Fruit fly (Drosophila melanogaster) whole organism, embryonic: ENCODE measurements around the gene Lim1.

Experiments used
- Atf6 ChIP-seq: fragments of 200-800 bp; sonication (Bioruptor generic); IDR thresholded peaks from 2 replicates; pipeline ENCODE4 v1.3.6; 2022; ENCODE audit warnings: missing biosample characterization, missing genetic modification characterization
- Awh ChIP-seq: fragments of 200-800 bp; sonication (Bioruptor generic); IDR thresholded peaks from 2 replicates; pipeline ENCODE4, ENCODE4 v1.3.6; 2022; ENCODE audit warnings: missing biosample characterization, missing genetic modification characterization
- CG10209 ChIP-seq: fragments of 200-800 bp; sonication (Bioruptor generic); optimal IDR thresholded peaks from 3 replicates; lab custom pipeline; 2017; ENCODE audit warnings: missing biosample characterization, mild to moderate bottlenecking, missing genetic modification characterization, missing genetic modification reagents
- CG11247 ChIP-seq: fragments of 200-800 bp; sonication (Bioruptor generic); IDR thresholded peaks from 2 replicates; pipeline ENCODE4 v1.3.6; 2022; ENCODE audit warnings: missing biosample characterization, missing genetic modification characterization
- CG13775 ChIP-seq: fragments of 200-800 bp; sonication (Bioruptor generic); optimal IDR thresholded peaks from 3 replicates; lab custom pipeline; 2017; ENCODE audit warnings: missing biosample characterization, mild to moderate bottlenecking, missing genetic modification characterization
- CG14710 ChIP-seq: fragments of 200-800 bp; sonication (Bioruptor generic); optimal IDR thresholded peaks from 3 replicates; lab custom pipeline; 2019; ENCODE audit warnings: missing biosample characterization, mild to moderate bottlenecking, missing genetic modification characterization, moderate library complexity
- CG1603 ChIP-seq: fragments of 200-800 bp; sonication (Bioruptor generic); optimal IDR thresholded peaks from 2 replicates; lab custom pipeline; 2019; ENCODE audit warnings: missing biosample characterization, mild to moderate bottlenecking, missing genetic modification characterization, moderate library complexity
- CG2712 ChIP-seq: fragments of 200-800 bp; optimal IDR thresholded peaks from 3 replicates; lab custom pipeline; 2019; ENCODE audit warnings: missing biosample characterization, mild to moderate bottlenecking, missing genetic modification characterization, moderate library complexity
- CG30403 ChIP-seq: fragments of 200-800 bp; sonication (Bioruptor generic); optimal IDR thresholded peaks from 3 replicates; lab custom pipeline; 2016; ENCODE audit warnings: missing biosample characterization, missing genetic modification characterization
- CG31388 ChIP-seq: fragments of 200-800 bp; sonication (Bioruptor generic); optimal IDR thresholded peaks from 2 replicates; lab custom pipeline; 2016; ENCODE audit warnings: missing biosample characterization, missing genetic modification characterization
- CG4707 ChIP-seq: fragments of 200-800 bp; sonication (Bioruptor generic); optimal IDR thresholded peaks from 2 replicates; lab custom pipeline; 2018; ENCODE audit warnings: missing biosample characterization, mild to moderate bottlenecking, missing genetic modification characterization, moderate library complexity
- CG4820 ChIP-seq: fragments of 200-800 bp; sonication (Bioruptor generic); optimal IDR thresholded peaks from 3 replicates; lab custom pipeline; 2016; ENCODE audit warnings: missing biosample characterization, missing genetic modification characterization
- CG6791 ChIP-seq: fragments of 200-800 bp; sonication (Bioruptor generic); IDR thresholded peaks from 3 replicates; pipeline ENCODE4 v1.3.6; 2022; ENCODE audit warnings: missing biosample characterization, missing genetic modification characterization; ENCODE audit not compliant: partially characterized antibody
- CG7987 ChIP-seq: fragments of 200-800 bp; sonication (Bioruptor generic); optimal IDR thresholded peaks from 2 replicates; lab custom pipeline; 2018; ENCODE audit warnings: missing biosample characterization, mild to moderate bottlenecking, missing genetic modification characterization, moderate library complexity
- CG8281 ChIP-seq: fragments of 200-800 bp; sonication (Bioruptor generic); optimal IDR thresholded peaks from 2 replicates; lab custom pipeline; 2018; ENCODE audit warnings: missing biosample characterization, mild to moderate bottlenecking, missing genetic modification characterization, moderate library complexity
- CkIIα-i1 ChIP-seq: fragments of 200-800 bp; sonication (Bioruptor generic); IDR thresholded peaks from 2 replicates; pipeline ENCODE4 v1.3.6; 2022; ENCODE audit warnings: missing biosample characterization, missing genetic modification characterization
- D19B ChIP-seq: fragments of 200-800 bp; sonication (Bioruptor generic); optimal IDR thresholded peaks from 2 replicates; lab custom pipeline; 2017; ENCODE audit warnings: missing biosample characterization, mild to moderate bottlenecking, missing genetic modification characterization
- Dad ChIP-seq: fragments of 200-800 bp; sonication (Bioruptor generic); optimal IDR thresholded peaks from 3 replicates; lab custom pipeline; 2016; ENCODE audit warnings: missing biosample characterization, missing genetic modification characterization
- Deaf1 ChIP-seq: fragments of 200-800 bp; optimal IDR thresholded peaks from 3 replicates; lab custom pipeline; 2019; ENCODE audit warnings: missing biosample characterization, mild to moderate bottlenecking, missing genetic modification characterization, moderate library complexity
- E2f2 ChIP-seq: fragments of 200-800 bp; sonication (Bioruptor generic); IDR thresholded peaks from 2 replicates; pipeline ENCODE4 v1.3.6; 2022; ENCODE audit warnings: missing biosample characterization, missing genetic modification characterization
- Elba2 ChIP-seq: fragments of 200-800 bp; sonication (Bioruptor generic); optimal IDR thresholded peaks from 3 replicates; lab custom pipeline; 2016; ENCODE audit warnings: missing biosample characterization, missing genetic modification characterization
- Fer1 ChIP-seq: fragments of 200-800 bp; sonication (Bioruptor generic); optimal IDR thresholded peaks from 2 replicates; lab custom pipeline; 2017; ENCODE audit warnings: missing biosample characterization, mild to moderate bottlenecking, missing genetic modification characterization
- Fer2 ChIP-seq: fragments of 200-800 bp; sonication (Bioruptor generic); optimal IDR thresholded peaks from 2 replicates; lab custom pipeline; 2018; ENCODE audit warnings: missing biosample characterization, mild to moderate bottlenecking, missing genetic modification characterization, moderate library complexity
- Fer3 ChIP-seq: fragments of 200-800 bp; sonication (Bioruptor generic); optimal IDR thresholded peaks from 2 replicates; lab custom pipeline; 2018; ENCODE audit warnings: missing biosample characterization, mild to moderate bottlenecking, missing genetic modification characterization, moderate library complexity
- HLH4C ChIP-seq: fragments of 200-800 bp; sonication (Bioruptor generic); IDR thresholded peaks from 3 replicates; pipeline ENCODE4 v1.3.6; 2022; ENCODE audit warnings: missing biosample characterization, missing genetic modification characterization; ENCODE audit not compliant: partially characterized antibody
- MTF-1 ChIP-seq: fragments of 200-800 bp; sonication (Bioruptor generic); optimal IDR thresholded peaks from 2 replicates; lab custom pipeline; 2018; ENCODE audit warnings: missing biosample characterization, mild to moderate bottlenecking, missing genetic modification characterization, borderline replicate concordance
- NC2β ChIP-seq: fragments of 200-800 bp; sonication (Bioruptor generic); optimal IDR thresholded peaks from 2 replicates; lab custom pipeline; 2016; ENCODE audit warnings: missing biosample characterization, missing genetic modification characterization
- Oaz ChIP-seq: fragments of 200-800 bp; sonication (Bioruptor generic); IDR thresholded peaks from 2 replicates; pipeline ENCODE4 v1.3.6; 2022; ENCODE audit warnings: missing biosample characterization, missing genetic modification characterization
- Optix ChIP-seq: fragments of 200-800 bp; sonication (Bioruptor generic); IDR thresholded peaks from 3 replicates; pipeline ENCODE4 v1.3.6; 2022; ENCODE audit warnings: missing biosample characterization, missing genetic modification characterization
- Poxn ChIP-seq: fragments of 200-800 bp; sonication (Bioruptor generic); IDR thresholded peaks from 2 replicates; pipeline ENCODE4 v1.3.6; 2022; ENCODE audit warnings: missing biosample characterization, missing genetic modification characterization
- Sry-β ChIP-seq: fragments of 200-800 bp; sonication (Bioruptor generic); optimal IDR thresholded peaks from 2 replicates; lab custom pipeline; 2018; ENCODE audit warnings: missing biosample characterization, mild to moderate bottlenecking, missing genetic modification characterization, moderate library complexity
- Trl ChIP-seq, 3 experiments: fragments of >200 bp in 2 of 3; fragments of 200-800 bp in 1 of 3; sonication (Bioruptor generic) in 1 of 3; optimal IDR thresholded peaks; 2 replicates in 1 of 3; 3 replicates in 2 of 3; lab custom pipeline; 2016 to 2017; ENCODE audit warnings: missing biosample characterization in 1 of 3, missing genetic modification characterization in 1 of 3
- br ChIP-seq: fragments of >200 bp; optimal IDR thresholded peaks from 2 replicates; lab custom pipeline; 2017
- chm ChIP-seq: fragments of 200-800 bp; sonication (Bioruptor generic); IDR thresholded peaks from 2 replicates; pipeline ENCODE4 v1.3.6; 2022; ENCODE audit warnings: missing biosample characterization, missing genetic modification characterization
- dati ChIP-seq: fragments of 200-800 bp; sonication (Bioruptor generic); IDR thresholded peaks from 2 replicates; pipeline ENCODE4 v1.3.6; 2022; ENCODE audit warnings: missing biosample characterization, missing genetic modification characterization
- fd3F ChIP-seq: fragments of 200-800 bp; sonication (Bioruptor generic); optimal IDR thresholded peaks from 2 replicates; lab custom pipeline; 2018; ENCODE audit warnings: missing biosample characterization, mild to moderate bottlenecking, missing genetic modification characterization, moderate library complexity
- fru ChIP-seq: fragments of >200 bp; optimal IDR thresholded peaks from 2 replicates; lab custom pipeline; 2017
- gcm ChIP-seq: fragments of 200-800 bp; sonication (Bioruptor generic); optimal IDR thresholded peaks from 2 replicates; lab custom pipeline; 2019; ENCODE audit warnings: missing biosample characterization, mild to moderate bottlenecking, missing genetic modification characterization, moderate library complexity
- hth ChIP-seq: fragments of >200 bp; optimal IDR thresholded peaks from 2 replicates; lab custom pipeline; 2017; ENCODE audit warnings: inconsistent platforms
- jigr1 ChIP-seq: fragments of 200-800 bp; sonication (Bioruptor generic); IDR thresholded peaks from 3 replicates; pipeline ENCODE4 v1.3.6; 2022; ENCODE audit warnings: missing biosample characterization, missing genetic modification characterization
- kni ChIP-seq: fragments of 200-800 bp; sonication (Bioruptor generic); optimal IDR thresholded peaks from 3 replicates; lab custom pipeline; 2017; ENCODE audit warnings: mild to moderate bottlenecking, missing biosample characterization, missing genetic modification reagents, missing genetic modification characterization
- luna ChIP-seq: fragments of 200-800 bp; sonication (Bioruptor generic); optimal IDR thresholded peaks from 2 replicates; lab custom pipeline; 2016; ENCODE audit warnings: missing biosample characterization, missing genetic modification characterization
- odd ChIP-seq: fragments of 200-800 bp; sonication (Bioruptor generic); optimal IDR thresholded peaks from 2 replicates; lab custom pipeline; 2017; ENCODE audit warnings: missing biosample characterization, mild to moderate bottlenecking, missing genetic modification characterization
- otp ChIP-seq: fragments of 200-800 bp; sonication (Bioruptor generic); IDR thresholded peaks from 3 replicates; pipeline ENCODE4, ENCODE4 v1.3.6; 2022; ENCODE audit warnings: missing biosample characterization, missing genetic modification characterization
- pb ChIP-seq: fragments of 200-800 bp; sonication (Bioruptor generic); optimal IDR thresholded peaks from 3 replicates; lab custom pipeline; 2016; ENCODE audit warnings: missing biosample characterization, missing genetic modification characterization
- pnt ChIP-seq: fragments of 200-800 bp; sonication (Bioruptor generic); optimal IDR thresholded peaks from 3 replicates; lab custom pipeline; 2016; ENCODE audit warnings: missing biosample characterization, missing genetic modification characterization
- prd ChIP-seq, 3 experiments: fragments of >200 bp in 2 of 3; fragments of 200-800 bp in 1 of 3; sonication (Bioruptor generic) in 1 of 3; optimal IDR thresholded peaks in 2 of 3; IDR thresholded peaks in 1 of 3; 2 replicates in 2 of 3; 3 replicates in 1 of 3; pipeline versions ENCODE4 v1.3.6 to Lab custom; 2017 to 2022; ENCODE audit warnings: missing biosample characterization in 1 of 3, missing genetic modification characterization in 1 of 3
- repo ChIP-seq: fragments of 200-800 bp; sonication (Bioruptor generic); optimal IDR thresholded peaks from 2 replicates; lab custom pipeline; 2016; ENCODE audit warnings: missing biosample characterization, missing genetic modification characterization
- sob ChIP-seq: fragments of 200-800 bp; sonication (Bioruptor generic); IDR thresholded peaks from 2 replicates; pipeline ENCODE4 v1.3.6; 2022; ENCODE audit warnings: missing biosample characterization, missing genetic modification characterization
- tio ChIP-seq: fragments of 200-800 bp; sonication (Bioruptor generic); optimal IDR thresholded peaks from 2 replicates; lab custom pipeline; 2017; ENCODE audit warnings: missing biosample characterization, missing genetic modification characterization, inconsistent platforms
- z ChIP-seq: fragments of 200-800 bp; sonication (Bioruptor generic); IDR thresholded peaks from 3 replicates; pipeline ENCODE4 v1.3.6; 2022; ENCODE audit warnings: missing biosample characterization, missing genetic modification characterization

Gene Lim1

DNA sequence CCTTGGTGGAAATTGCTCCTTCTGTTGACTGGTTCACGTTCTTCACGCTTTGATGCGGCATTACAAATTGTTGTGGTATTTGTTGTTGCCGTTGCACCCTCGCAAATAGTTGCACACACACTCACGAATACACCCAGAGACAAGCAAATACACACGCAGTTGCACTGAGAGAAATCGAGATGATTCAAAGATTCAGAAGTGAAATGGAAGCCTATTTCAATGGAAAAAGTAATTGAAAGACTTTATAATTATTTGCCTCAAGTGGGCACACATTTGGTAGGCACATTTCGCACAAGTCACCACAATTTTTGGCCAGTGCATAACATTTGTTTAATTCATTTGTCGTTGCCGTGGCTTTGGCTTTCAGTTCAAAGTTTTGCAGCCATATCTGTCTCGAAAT lies 31.6 kb downstream of the Lim1 start (continued):
- TF ChIP-seq fd3F (GFP tag; lab: Kevin White, UChicago) (peak; percentile 4), CG10209 (GFP tag; lab: Kevin White, UChicago) (peak; percentile 73), z (GFP tag; lab: Robert Waterston, UW) (no peak), CG8281 (peak; percentile 17), luna (GFP tag; lab: Kevin White, UChicago) (no peak), br (lab: Kevin White, UChicago) (no peak), Oaz (GFP tag; lab: Robert Waterston, UW) (no peak), Fer3 (tag; lab: Kevin White, UChicago) (peak; percentile 32), chm (peak; percentile 74; the same call in 1 of the 2 replicates), Fer1 (peak; percentile 25), Trl (optimal IDR thresholded peaks at IDR 0.05; lab: Kevin White, UChicago) (no peak), Trl (GFP tag; optimal IDR thresholded peaks at IDR 0.05; lab: Kevin White, UChicago) (peak; percentile 71), sob (GFP tag; lab: Robert Waterston, UW) (peak; percentile 46; the same call in 1 of the 2 replicates), CG31388 (GFP tag; lab: Kevin White, UChicago) (peak; percentile 41), prd (optimal IDR thresholded peaks at IDR 0.05; lab: Kevin White, UChicago) (no peak), prd (GFP tag; IDR thresholded peaks at IDR 0.05; lab: Robert Waterston, UW) (peak; percentile 94), odd (GFP tag; lab: Kevin White, UChicago) (no peak), kni (GFP tag; lab: Kevin White, UChicago) (no peak), tio (GFP tag; lab: Kevin White, UChicago) (peak; percentile 60), NC2β (GFP tag; lab: Kevin White, UChicago) (peak; percentile 68), repo (peak; percentile 74), CG7987 (GFP tag; lab: Kevin White, UChicago) (no peak), CG1603 (tag; lab: Kevin White, UChicago) (peak; percentile 92), CG4820 (GFP tag; lab: Kevin White, UChicago) (peak; percentile 80), Awh (peak; percentile 69), dati (GFP tag; lab: Robert Waterston, UW) (peak; percentile 42; the same call in 1 of the 2 replicates), CG11247 (GFP tag; lab: Robert Waterston, UW) (0 out of 2 replicates have a peak, but pooled peaks have one; percentile 30), CG6791 (GFP tag; lab: Robert Waterston, UW) (no peak), otp (peak; percentile 56; the same call in 1 of the 3 replicates), Poxn (no peak), CG14710 (tag; lab: Kevin White, UChicago) (peak; percentile 73), CkIIα-i1 (GFP tag; lab: Robert Waterston, UW) (no peak), D19B (GFP tag; lab: Kevin White, UChicago) (no peak), CG30403 (GFP tag; lab: Kevin White, UChicago) (peak; percentile 64), Optix (GFP tag; lab: Robert Waterston, UW) (peak; percentile 75; the same call in 2 of the 3 replicates), Sry-β (GFP tag; lab: Kevin White, UChicago) (no peak), Elba2 (GFP tag; lab: Kevin White, UChicago) (peak; percentile 39), hth (no peak), pb (peak; percentile 58), Deaf1 (peak; percentile 6), Dad (GFP tag; lab: Kevin White, UChicago) (peak; percentile 59), E2f2 (peak; percentile 25; the same call in 1 of the 2 replicates), CG13775 (GFP tag; lab: Kevin White, UChicago) (peak; percentile 62), Atf6 (GFP tag; lab: Robert Waterston, UW) (0 out of 2 replicates have a peak, but pooled peaks have one; percentile 14), MTF-1 (GFP tag; lab: Kevin White, UChicago) (peak; percentile 45), CG4707 (GFP tag; lab: Kevin White, UChicago) (peak; percentile 17), fru (lab: Kevin White, UChicago) (no peak), Fer2 (tag; lab: Kevin White, UChicago) (no peak), CG2712 (tag; lab: Kevin White, UChicago) (peak; percentile 84), gcm (GFP tag; lab: Kevin White, UChicago) (peak; percentile 21), HLH4C (no peak), jigr1 (GFP tag; lab: Robert Waterston, UW) (peak; percentile 10; the same call in 1 of the 3 replicates), pnt (GFP tag; lab: Kevin White, UChicago) (peak; percentile 81)
